Fruit fly (Drosophila melanogaster) whole organism, embryonic: ENCODE measurements around the gene CG34135.

ENCODE experiments used
- Atf-2 ChIP-seq: fragments of 200-800 bp; sonication (Bioruptor generic); optimal IDR thresholded peaks from 2 replicates; lab custom pipeline; 2016; ENCODE audit warnings: missing biosample characterization, missing genetic modification characterization
- B-H1 ChIP-seq: fragments of 200-800 bp; sonication (Bioruptor generic); IDR thresholded peaks from 3 replicates; pipeline ENCODE4 v1.3.6; 2022; ENCODE audit warnings: missing biosample characterization, missing genetic modification characterization
- C15 ChIP-seq: fragments of 200-800 bp; sonication (Bioruptor generic); IDR thresholded peaks from 3 replicates; pipeline ENCODE4 v1.3.6; 2022; ENCODE audit warnings: missing biosample characterization, missing genetic modification characterization
- CG11695 ChIP-seq: fragments of 200-800 bp; sonication (Bioruptor generic); IDR thresholded peaks from 3 replicates; pipeline ENCODE4 v1.3.6; 2022; ENCODE audit warnings: missing biosample characterization, missing genetic modification characterization
- CG11696 ChIP-seq: fragments of 200-800 bp; sonication (Bioruptor generic); IDR thresholded peaks from 2 replicates; pipeline ENCODE4 v1.3.6; 2022; ENCODE audit warnings: missing biosample characterization, missing genetic modification characterization
- CG1602 ChIP-seq: fragments of 200-800 bp; sonication (Bioruptor generic); optimal IDR thresholded peaks from 3 replicates; lab custom pipeline; 2016; ENCODE audit warnings: missing biosample characterization, missing genetic modification characterization
- CG30020 ChIP-seq: fragments of 200-800 bp; optimal IDR thresholded peaks from 2 replicates; lab custom pipeline; 2019; ENCODE audit warnings: missing biosample characterization, mild to moderate bottlenecking, missing genetic modification characterization, moderate library complexity
- CG31441 ChIP-seq: fragments of 200-800 bp; sonication (Bioruptor generic); IDR thresholded peaks from 2 replicates; pipeline ENCODE4 v1.3.6; 2022; ENCODE audit warnings: missing biosample characterization, missing genetic modification characterization
- CG33557 ChIP-seq: fragments of 200-800 bp; sonication (Bioruptor generic); optimal IDR thresholded peaks from 2 replicates; lab custom pipeline; 2019; ENCODE audit warnings: missing biosample characterization, mild to moderate bottlenecking, missing genetic modification characterization, moderate library complexity
- CG4328 ChIP-seq: fragments of 200-800 bp; sonication (Bioruptor generic); optimal IDR thresholded peaks from 3 replicates; lab custom pipeline; 2017; ENCODE audit warnings: missing biosample characterization, missing genetic modification reagents, missing genetic modification characterization
- CG4707 ChIP-seq: fragments of 200-800 bp; sonication (Bioruptor generic); optimal IDR thresholded peaks from 2 replicates; lab custom pipeline; 2018; ENCODE audit warnings: missing biosample characterization, mild to moderate bottlenecking, missing genetic modification characterization, moderate library complexity
- CG6813 ChIP-seq: fragments of 200-800 bp; sonication (Bioruptor generic); optimal IDR thresholded peaks from 2 replicates; lab custom pipeline; 2017; ENCODE audit warnings: missing biosample characterization, missing genetic modification characterization, mild to moderate bottlenecking, moderate library complexity, missing genetic modification reagents
- CG9727 ChIP-seq: fragments of 200-800 bp; sonication (Bioruptor generic); optimal IDR thresholded peaks from 3 replicates; lab custom pipeline; 2017; ENCODE audit warnings: missing biosample characterization, mild to moderate bottlenecking, missing genetic modification characterization
- CG9797 ChIP-seq: fragments of 200-800 bp; sonication (Bioruptor generic); optimal IDR thresholded peaks from 3 replicates; lab custom pipeline; 2018; ENCODE audit warnings: missing biosample characterization, mild to moderate bottlenecking, missing genetic modification characterization
- CkIIα-i1 ChIP-seq: fragments of 200-800 bp; sonication (Bioruptor generic); IDR thresholded peaks from 2 replicates; pipeline ENCODE4 v1.3.6; 2022; ENCODE audit warnings: missing biosample characterization, missing genetic modification characterization
- Dad ChIP-seq: fragments of 200-800 bp; sonication (Bioruptor generic); optimal IDR thresholded peaks from 3 replicates; lab custom pipeline; 2016; ENCODE audit warnings: missing biosample characterization, missing genetic modification characterization
- Dip2 ChIP-seq: fragments of 200-800 bp; sonication (Bioruptor generic); IDR thresholded peaks from 2 replicates; pipeline ENCODE4 v1.3.6; 2022; ENCODE audit warnings: missing biosample characterization, missing genetic modification characterization
- Fer3 ChIP-seq: fragments of 200-800 bp; sonication (Bioruptor generic); optimal IDR thresholded peaks from 2 replicates; lab custom pipeline; 2018; ENCODE audit warnings: missing biosample characterization, mild to moderate bottlenecking, missing genetic modification characterization, moderate library complexity
- HLH54F ChIP-seq: fragments of 200-800 bp; sonication (Bioruptor generic); optimal IDR thresholded peaks from 3 replicates; lab custom pipeline; 2016; ENCODE audit warnings: missing biosample characterization, missing genetic modification characterization
- HmgD ChIP-seq: fragments of 200-800 bp; sonication (Bioruptor generic); optimal IDR thresholded peaks from 3 replicates; lab custom pipeline; 2016; ENCODE audit warnings: missing biosample characterization, missing genetic modification characterization
- MTF-1 ChIP-seq: fragments of 200-800 bp; sonication (Bioruptor generic); optimal IDR thresholded peaks from 2 replicates; lab custom pipeline; 2018; ENCODE audit warnings: missing biosample characterization, mild to moderate bottlenecking, missing genetic modification characterization, borderline replicate concordance
- NK7.1 ChIP-seq: fragments of 200-800 bp; sonication (Bioruptor generic); optimal IDR thresholded peaks from 3 replicates; lab custom pipeline; 2016; ENCODE audit warnings: missing biosample characterization, missing genetic modification characterization
- Nf-YA ChIP-seq: fragments of 200-800 bp; sonication (Bioruptor generic); IDR thresholded peaks from 2 replicates; pipeline ENCODE4 v1.3.6; 2022; ENCODE audit warnings: missing biosample characterization, missing genetic modification characterization
- Poxn ChIP-seq: fragments of 200-800 bp; sonication (Bioruptor generic); IDR thresholded peaks from 2 replicates; pipeline ENCODE4 v1.3.6; 2022; ENCODE audit warnings: missing biosample characterization, missing genetic modification characterization
- Ptx1 ChIP-seq: fragments of 200-800 bp; sonication (Bioruptor generic); IDR thresholded peaks from 2 replicates; pipeline ENCODE4 v1.3.6; 2022; ENCODE audit warnings: missing biosample characterization, missing genetic modification characterization
- Six4 ChIP-seq: fragments of 200-800 bp; sonication (Bioruptor generic); optimal IDR thresholded peaks from 2 replicates; lab custom pipeline; 2016; ENCODE audit warnings: missing biosample characterization, missing genetic modification characterization
- abd-A ChIP-seq: fragments of 200-800 bp; sonication (Bioruptor generic); optimal IDR thresholded peaks from 3 replicates; lab custom pipeline; 2019; ENCODE audit warnings: missing biosample characterization, mild to moderate bottlenecking, missing genetic modification characterization, moderate library complexity
- ara ChIP-seq: fragments of 200-800 bp; sonication (Bioruptor generic); IDR thresholded peaks from 2 replicates; pipeline ENCODE4 v1.3.6; 2022; ENCODE audit warnings: missing biosample characterization, missing genetic modification characterization
- bigmax ChIP-seq: fragments of 200-800 bp; sonication (Bioruptor generic); optimal IDR thresholded peaks from 2 replicates; lab custom pipeline; 2018; ENCODE audit warnings: missing biosample characterization, mild to moderate bottlenecking, missing genetic modification characterization
- cg ChIP-seq: fragments of 200-800 bp; sonication (Bioruptor generic); optimal IDR thresholded peaks from 3 replicates; lab custom pipeline; 2019; ENCODE audit warnings: missing biosample characterization, mild to moderate bottlenecking, missing genetic modification characterization, moderate library complexity
- dimm ChIP-seq: fragments of 200-800 bp; sonication (Bioruptor generic); IDR thresholded peaks from 2 replicates; pipeline ENCODE4 v1.3.6; 2022; ENCODE audit warnings: missing biosample characterization, missing genetic modification characterization
- disco-r ChIP-seq: fragments of 200-800 bp; sonication (Bioruptor generic); optimal IDR thresholded peaks from 2 replicates; lab custom pipeline; 2016; ENCODE audit warnings: missing biosample characterization, missing genetic modification characterization
- fu2 ChIP-seq: fragments of 200-800 bp; sonication (Bioruptor generic); optimal IDR thresholded peaks from 2 replicates; lab custom pipeline; 2016; ENCODE audit warnings: missing biosample characterization, missing genetic modification characterization
- gem ChIP-seq: fragments of 200-800 bp; sonication (Bioruptor generic); optimal IDR thresholded peaks from 2 replicates; lab custom pipeline; 2019; ENCODE audit warnings: missing biosample characterization, mild to moderate bottlenecking, missing genetic modification characterization, moderate library complexity
- gfzf ChIP-seq: fragments of 200-800 bp; sonication (Bioruptor generic); optimal IDR thresholded peaks from 2 replicates; lab custom pipeline; 2016; ENCODE audit warnings: missing biosample characterization, mild to moderate bottlenecking, missing genetic modification characterization, moderate library complexity
- hb ChIP-seq: fragments of 200-800 bp; sonication (Bioruptor generic); IDR thresholded peaks from 3 replicates; pipeline ENCODE4 v1.3.6; 2022; ENCODE audit warnings: missing biosample characterization, missing genetic modification characterization; ENCODE audit not compliant: partially characterized antibody
- hkb ChIP-seq, 2 experiments: fragments of 200-800 bp in 1 of 2; fragments of >200 bp in 1 of 2; sonication (Bioruptor generic) in 1 of 2; IDR thresholded peaks in 1 of 2; optimal IDR thresholded peaks in 1 of 2; 2 replicates each; pipeline versions ENCODE4 v1.3.6 to Lab custom; 2017 to 2022; ENCODE audit warnings: missing biosample characterization in 1 of 2, missing genetic modification characterization in 1 of 2
- kah ChIP-seq: fragments of 200-800 bp; sonication (Bioruptor generic); optimal IDR thresholded peaks from 2 replicates; lab custom pipeline; 2018; ENCODE audit warnings: missing biosample characterization, mild to moderate bottlenecking, missing genetic modification characterization
- klu ChIP-seq: fragments of 200-800 bp; sonication (Bioruptor generic); IDR thresholded peaks from 2 replicates; pipeline ENCODE4 v1.3.6; 2022; ENCODE audit warnings: missing biosample characterization, missing genetic modification characterization
- prd ChIP-seq, 3 experiments: fragments of >200 bp in 2 of 3; fragments of 200-800 bp in 1 of 3; sonication (Bioruptor generic) in 1 of 3; optimal IDR thresholded peaks in 2 of 3; IDR thresholded peaks in 1 of 3; 2 replicates in 2 of 3; 3 replicates in 1 of 3; pipeline versions ENCODE4 v1.3.6 to Lab custom; 2017 to 2022; ENCODE audit warnings: missing biosample characterization in 1 of 3, missing genetic modification characterization in 1 of 3
- psq ChIP-seq: fragments of 200-800 bp; sonication (Bioruptor generic); optimal IDR thresholded peaks from 2 replicates; lab custom pipeline; 2017; ENCODE audit warnings: missing biosample characterization, missing genetic modification characterization
- rib ChIP-seq: fragments of 200-800 bp; sonication (Bioruptor generic); IDR thresholded peaks from 2 replicates; pipeline ENCODE4 v1.3.6; 2022; ENCODE audit warnings: missing biosample characterization, missing genetic modification characterization
- sd ChIP-seq: fragments of 200-800 bp; sonication (Bioruptor generic); optimal IDR thresholded peaks from 3 replicates; lab custom pipeline; 2018; ENCODE audit warnings: missing biosample characterization, mild to moderate bottlenecking, missing genetic modification characterization, moderate library complexity
- sens ChIP-seq: fragments of 200-800 bp; sonication (Bioruptor generic); peaks from one replicate; lab custom pipeline; 2016; ENCODE audit warnings: missing biosample characterization, missing genetic modification characterization
- slou ChIP-seq: fragments of 200-800 bp; sonication (Bioruptor generic); optimal IDR thresholded peaks from 3 replicates; lab custom pipeline; 2016; ENCODE audit warnings: missing biosample characterization, missing genetic modification characterization
- tio ChIP-seq: fragments of 200-800 bp; sonication (Bioruptor generic); optimal IDR thresholded peaks from 2 replicates; lab custom pipeline; 2017; ENCODE audit warnings: missing biosample characterization, missing genetic modification characterization, inconsistent platforms
- tx ChIP-seq: fragments of 200-800 bp; sonication (Bioruptor generic); optimal IDR thresholded peaks from 2 replicates; lab custom pipeline; 2016; ENCODE audit warnings: missing biosample characterization, missing genetic modification characterization
- wdn ChIP-seq: fragments of 200-800 bp; sonication (Bioruptor generic); IDR thresholded peaks from 2 replicates; pipeline ENCODE4 v1.3.6; 2022; ENCODE audit warnings: missing biosample characterization, missing genetic modification characterization
- z ChIP-seq: fragments of 200-800 bp; sonication (Bioruptor generic); IDR thresholded peaks from 3 replicates; pipeline ENCODE4 v1.3.6; 2022; ENCODE audit warnings: missing biosample characterization, missing genetic modification characterization

The CG34135 gene

DNA sequence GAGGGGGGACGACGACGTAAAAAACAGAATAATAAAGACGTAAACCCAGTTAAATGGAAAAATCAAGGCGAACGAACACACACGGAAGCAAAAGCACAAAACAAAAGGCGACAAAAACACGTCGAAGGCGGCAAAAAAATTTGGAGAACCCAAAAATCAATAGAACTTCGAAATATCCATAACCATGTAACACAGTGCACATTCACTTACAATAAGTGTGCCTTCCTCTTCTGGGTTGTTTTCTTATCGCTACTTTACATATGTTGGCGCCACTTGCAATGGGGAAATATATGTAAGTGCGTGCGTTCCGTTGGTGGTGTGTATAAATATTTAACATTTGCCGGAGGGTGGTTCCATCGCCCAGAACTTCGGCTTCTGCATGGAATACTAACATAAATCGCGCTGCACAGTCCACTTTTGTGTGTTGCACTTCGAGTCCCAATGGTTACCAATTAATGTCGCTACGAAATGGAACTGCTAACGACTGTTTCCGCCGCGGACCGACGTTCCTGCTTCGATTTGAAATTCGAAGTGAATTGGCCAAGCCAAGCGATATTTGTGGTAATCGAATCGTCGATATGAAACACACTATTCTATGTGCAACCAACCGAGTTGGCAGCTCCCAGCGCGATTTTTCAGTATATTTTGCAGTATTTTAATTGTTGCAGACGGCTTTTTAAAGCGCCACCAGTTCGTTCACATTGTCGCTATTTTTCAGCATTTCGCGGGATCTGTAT lies 20.7 kb downstream of the CG34135 start, which contains the start of the genes CG9801 and Nasp (continued):
- TF ChIP-seq Dad (GFP tag; lab: Kevin White, UChicago) (peak; percentile 35), sens (GFP tag; lab: Kevin White, UChicago) (peak; percentile 87), Ptx1 (GFP tag; lab: Robert Waterston, UW) (no peak), Atf-2 (peak; percentile 1), MTF-1 (GFP tag; lab: Kevin White, UChicago) (no peak), Poxn (GFP tag; lab: Robert Waterston, UW) (no peak), prd (optimal IDR thresholded peaks at IDR 0.05; lab: Kevin White, UChicago) (no peak), prd (GFP tag; IDR thresholded peaks at IDR 0.05; lab: Robert Waterston, UW) (peak; percentile 22; the same call in 1 of the 3 replicates), tx (GFP tag; lab: Kevin White, UChicago) (peak; percentile 15), Dip2 (GFP tag; lab: Robert Waterston, UW) (no peak), tio (GFP tag; lab: Kevin White, UChicago) (no peak), CG4328 (GFP tag; lab: Kevin White, UChicago) (no peak), rib (peak; percentile 72; the same call in 1 of the 2 replicates), CG4707 (no peak), klu (GFP tag; lab: Robert Waterston, UW) (no peak), CG9727 (GFP tag; lab: Kevin White, UChicago) (peak; percentile 1), psq (GFP tag; lab: Kevin White, UChicago) (peak; percentile 33), wdn (GFP tag; lab: Robert Waterston, UW) (peak; percentile 38; the same call in 1 of the 2 replicates), CG33557 (GFP tag; lab: Kevin White, UChicago) (no peak), Fer3 (no peak), slou (no peak), CG30020 (peak; percentile 35), sd (tag; lab: Kevin White, UChicago) (peak; percentile 56), C15 (GFP tag; lab: Robert Waterston, UW) (no peak), CG11696 (0 out of 2 replicates have a peak, but pooled peaks have one; percentile 6), fu2 (GFP tag; lab: Kevin White, UChicago) (no peak), CG6813 (GFP tag; lab: Kevin White, UChicago) (peak; percentile 4), disco-r (GFP tag; lab: Kevin White, UChicago) (no peak), CG11695 (no peak), NK7.1 (peak; percentile 15), bigmax (GFP tag; lab: Kevin White, UChicago) (no peak), CG31441 (peak; percentile 20; the same call in 1 of the 2 replicates), hkb (optimal IDR thresholded peaks at IDR 0.05; lab: Kevin White, UChicago) (no peak), hkb (GFP tag; IDR thresholded peaks at IDR 0.05; lab: Robert Waterston, UW) (peak; percentile 24; the same call in 1 of the 2 replicates), CkIIα-i1 (GFP tag; lab: Robert Waterston, UW) (no peak), cg (GFP tag; lab: Kevin White, UChicago) (no peak), hb (GFP tag; lab: Robert Waterston, UW) (peak; percentile 63; the same call in 2 of the 3 replicates), HmgD (peak; percentile 52), kah (peak; percentile 20), Six4 (GFP tag; lab: Kevin White, UChicago) (no peak), z (GFP tag; lab: Robert Waterston, UW) (no peak), dimm (GFP tag; lab: Robert Waterston, UW) (no peak), gem (tag; lab: Kevin White, UChicago) (no peak), gfzf (GFP tag; lab: Kevin White, UChicago) (peak; percentile 97), B-H1 (no peak), CG1602 (GFP tag; lab: Kevin White, UChicago) (no peak), ara (no peak), abd-A (no peak), CG9797 (GFP tag; lab: Kevin White, UChicago) (peak; percentile 94), HLH54F (GFP tag; lab: Kevin White, UChicago) (peak; percentile 33), Nf-YA (GFP tag; lab: Robert Waterston, UW) (no peak)
